Fruit fly (Drosophila melanogaster) whole organism, embryonic: Measurements from ENCODE around the gene CG7029.
A peak's percentile ranks its signal among the peaks of the same experiment; 100 is the strongest.

Experiments used
- Abd-B ChIP-seq: fragments of 200-800 bp; sonication (Bioruptor generic); optimal IDR thresholded peaks from 2 replicates; lab custom pipeline; 2018; ENCODE audit warnings: missing biosample characterization, mild to moderate bottlenecking, missing genetic modification characterization, moderate library complexity
- Bgb ChIP-seq: fragments of 200-800 bp; sonication (Bioruptor generic); IDR thresholded peaks from 2 replicates; pipeline ENCODE4 v1.3.6; 2022; ENCODE audit warnings: missing biosample characterization, missing genetic modification characterization; ENCODE audit not compliant: partially characterized antibody
- CG11560 ChIP-seq: fragments of 200-800 bp; sonication (Bioruptor generic); IDR thresholded peaks from 3 replicates; pipeline ENCODE4 v1.3.6; 2022; ENCODE audit warnings: missing biosample characterization, missing genetic modification characterization
- CG14710 ChIP-seq: fragments of 200-800 bp; sonication (Bioruptor generic); optimal IDR thresholded peaks from 3 replicates; lab custom pipeline; 2019; ENCODE audit warnings: missing biosample characterization, mild to moderate bottlenecking, missing genetic modification characterization, moderate library complexity
- CG2199 ChIP-seq: fragments of 200-800 bp; sonication (Bioruptor generic); IDR thresholded peaks from 3 replicates; pipeline ENCODE4 v1.3.6; 2022; ENCODE audit warnings: missing biosample characterization, missing genetic modification characterization
- CG32532 ChIP-seq: fragments of 200-800 bp; sonication (Bioruptor generic); IDR thresholded peaks from 2 replicates; pipeline ENCODE4 v1.3.6; 2022; ENCODE audit warnings: missing biosample characterization, missing genetic modification characterization
- CG3847 ChIP-seq: fragments of 200-800 bp; sonication (Bioruptor generic); IDR thresholded peaks from 2 replicates; pipeline ENCODE4 v1.3.6; 2022; ENCODE audit warnings: missing biosample characterization, missing genetic modification characterization
- CG42726 ChIP-seq: fragments of 200-800 bp; sonication (Bioruptor generic); IDR thresholded peaks from 2 replicates; pipeline ENCODE4 v1.3.6; 2022; ENCODE audit warnings: missing biosample characterization, missing genetic modification characterization; ENCODE audit not compliant: partially characterized antibody
- CG6654 ChIP-seq: fragments of 200-800 bp; sonication (Bioruptor generic); optimal IDR thresholded peaks from 2 replicates; lab custom pipeline; 2017; ENCODE audit warnings: missing biosample characterization, mild to moderate bottlenecking, missing genetic modification characterization
- CG6791 ChIP-seq: fragments of 200-800 bp; sonication (Bioruptor generic); IDR thresholded peaks from 3 replicates; pipeline ENCODE4 v1.3.6; 2022; ENCODE audit warnings: missing biosample characterization, missing genetic modification characterization; ENCODE audit not compliant: partially characterized antibody
- CG6854 ChIP-seq: fragments of 200-800 bp; sonication (Bioruptor generic); optimal IDR thresholded peaks from 3 replicates; lab custom pipeline; 2017; ENCODE audit warnings: missing biosample characterization, mild to moderate bottlenecking, missing genetic modification characterization
- CG7839 ChIP-seq: fragments of 200-800 bp; sonication (Bioruptor generic); optimal IDR thresholded peaks from 3 replicates; lab custom pipeline; 2018; ENCODE audit warnings: missing biosample characterization, mild to moderate bottlenecking, missing genetic modification characterization, moderate library complexity
- CG7963 ChIP-seq: fragments of 200-800 bp; sonication (Bioruptor generic); IDR thresholded peaks from 3 replicates; pipeline ENCODE4 v1.3.6; 2022; ENCODE audit warnings: missing biosample characterization, missing genetic modification characterization; ENCODE audit not compliant: partially characterized antibody
- CoRest ChIP-seq: fragments of 200-800 bp; sonication (Bioruptor generic); optimal IDR thresholded peaks from 3 replicates; lab custom pipeline; 2018; ENCODE audit warnings: missing biosample characterization, mild to moderate bottlenecking, missing genetic modification characterization, moderate library complexity
- Dek ChIP-seq: fragments of 200-800 bp; sonication (Bioruptor generic); optimal IDR thresholded peaks from 3 replicates; lab custom pipeline; 2019; ENCODE audit warnings: missing biosample characterization, mild to moderate bottlenecking, missing genetic modification characterization, moderate library complexity
- Ets65A ChIP-seq: fragments of 200-800 bp; sonication (Bioruptor generic); peaks from one replicate; lab custom pipeline; 2016; ENCODE audit warnings: missing biosample characterization, missing genetic modification characterization
- Gsc ChIP-seq: fragments of 200-800 bp; sonication (Bioruptor generic); IDR thresholded peaks from 2 replicates; pipeline ENCODE4 v1.3.6; 2022; ENCODE audit warnings: missing biosample characterization, missing genetic modification characterization
- HLH4C ChIP-seq: fragments of 200-800 bp; sonication (Bioruptor generic); IDR thresholded peaks from 3 replicates; pipeline ENCODE4 v1.3.6; 2022; ENCODE audit warnings: missing biosample characterization, missing genetic modification characterization; ENCODE audit not compliant: partially characterized antibody
- HmgZ ChIP-seq: fragments of 200-800 bp; sonication (Bioruptor generic); optimal IDR thresholded peaks from 2 replicates; lab custom pipeline; 2018; ENCODE audit warnings: missing biosample characterization, mild to moderate bottlenecking, missing genetic modification characterization
- Jarid2 ChIP-seq: fragments of 200-800 bp; sonication (Bioruptor generic); optimal IDR thresholded peaks from 3 replicates; lab custom pipeline; 2017; ENCODE audit warnings: mild to moderate bottlenecking, missing biosample characterization, missing genetic modification reagents, missing genetic modification characterization
- Med ChIP-seq: fragments of 200-800 bp; sonication (Bioruptor generic); peaks from one replicate; lab custom pipeline; 2016; ENCODE audit warnings: missing biosample characterization, missing genetic modification characterization, mild to moderate bottlenecking, inconsistent platforms, moderate library complexity
- Ptx1 ChIP-seq: fragments of 200-800 bp; sonication (Bioruptor generic); IDR thresholded peaks from 2 replicates; pipeline ENCODE4 v1.3.6; 2022; ENCODE audit warnings: missing biosample characterization, missing genetic modification characterization
- Scr ChIP-seq: fragments of 200-800 bp; sonication (Bioruptor generic); IDR thresholded peaks from 2 replicates; pipeline ENCODE4 v1.3.6; 2022; ENCODE audit warnings: missing biosample characterization, missing genetic modification characterization; ENCODE audit not compliant: partially characterized antibody
- Tbp ChIP-seq: fragments of >200 bp; optimal IDR thresholded peaks from 2 replicates; lab custom pipeline; 2018; ENCODE audit warnings: missing biosample characterization, missing genetic modification characterization
- Trl ChIP-seq, 3 experiments: fragments of >200 bp in 2 of 3; fragments of 200-800 bp in 1 of 3; sonication (Bioruptor generic) in 1 of 3; optimal IDR thresholded peaks; 2 replicates in 1 of 3; 3 replicates in 2 of 3; lab custom pipeline; 2016 to 2017; ENCODE audit warnings: missing biosample characterization in 1 of 3, missing genetic modification characterization in 1 of 3
- YL-1 ChIP-seq: fragments of 200-800 bp; sonication (Bioruptor generic); optimal IDR thresholded peaks from 3 replicates; lab custom pipeline; 2017; ENCODE audit warnings: missing biosample characterization, mild to moderate bottlenecking, missing genetic modification characterization
- amos ChIP-seq: fragments of 200-800 bp; sonication (Bioruptor generic); IDR thresholded peaks from 2 replicates; pipeline ENCODE4 v1.3.6; 2022; ENCODE audit warnings: missing biosample characterization, missing genetic modification characterization; ENCODE audit not compliant: partially characterized antibody
- ato ChIP-seq: fragments of 200-800 bp; sonication (Bioruptor generic); IDR thresholded peaks from 2 replicates; pipeline ENCODE4 v1.3.6; 2022; ENCODE audit warnings: missing biosample characterization, missing genetic modification characterization; ENCODE audit not compliant: partially characterized antibody
- bbx ChIP-seq: fragments of 200-800 bp; sonication (Bioruptor generic); IDR thresholded peaks from 2 replicates; pipeline ENCODE4 v1.3.6; 2022; ENCODE audit warnings: missing biosample characterization, missing genetic modification characterization; ENCODE audit not compliant: partially characterized antibody
- cad ChIP-seq: fragments of >200 bp; optimal IDR thresholded peaks from 2 replicates; lab custom pipeline; 2017; ENCODE audit warnings: missing biosample characterization, missing genetic modification characterization
- cg ChIP-seq: fragments of 200-800 bp; sonication (Bioruptor generic); optimal IDR thresholded peaks from 3 replicates; lab custom pipeline; 2019; ENCODE audit warnings: missing biosample characterization, mild to moderate bottlenecking, missing genetic modification characterization, moderate library complexity
- chinmo ChIP-seq: fragments of 200-800 bp; sonication (Bioruptor generic); IDR thresholded peaks from 4 replicates; pipeline ENCODE4 v1.3.6; 2022; ENCODE audit warnings: missing biosample characterization, missing genetic modification characterization; ENCODE audit not compliant: partially characterized antibody
- ci ChIP-seq: fragments of 200-800 bp; sonication (Bioruptor generic); IDR thresholded peaks from 3 replicates; pipeline ENCODE4 v1.3.6; 2022; ENCODE audit warnings: missing biosample characterization, missing genetic modification characterization
- disco-r ChIP-seq: fragments of 200-800 bp; sonication (Bioruptor generic); optimal IDR thresholded peaks from 2 replicates; lab custom pipeline; 2016; ENCODE audit warnings: missing biosample characterization, missing genetic modification characterization
- grn ChIP-seq: fragments of 200-800 bp; sonication (Bioruptor generic); optimal IDR thresholded peaks from 3 replicates; lab custom pipeline; 2017; ENCODE audit warnings: missing biosample characterization, missing genetic modification characterization
- hb ChIP-seq: fragments of 200-800 bp; sonication (Bioruptor generic); IDR thresholded peaks from 3 replicates; pipeline ENCODE4 v1.3.6; 2022; ENCODE audit warnings: missing biosample characterization, missing genetic modification characterization; ENCODE audit not compliant: partially characterized antibody
- inv ChIP-seq: fragments of 200-800 bp; sonication (Bioruptor generic); IDR thresholded peaks from 2 replicates; pipeline ENCODE4 v1.3.6; 2022; ENCODE audit warnings: missing biosample characterization, missing genetic modification characterization; ENCODE audit not compliant: partially characterized antibody
- jumu ChIP-seq: fragments of 200-800 bp; sonication (Bioruptor generic); optimal IDR thresholded peaks from 3 replicates; lab custom pipeline; 2016; ENCODE audit warnings: missing biosample characterization, missing genetic modification characterization
- knrl ChIP-seq: fragments of 200-800 bp; sonication (Bioruptor generic); IDR thresholded peaks from 3 replicates; pipeline ENCODE4 v1.3.6; 2022; ENCODE audit warnings: missing biosample characterization, missing genetic modification characterization; ENCODE audit not compliant: partially characterized antibody
- nmo ChIP-seq: fragments of 200-800 bp; sonication (Bioruptor generic); optimal IDR thresholded peaks from 2 replicates; lab custom pipeline; 2018; ENCODE audit warnings: missing biosample characterization, mild to moderate bottlenecking, missing genetic modification characterization, moderate library complexity
- pfk ChIP-seq: fragments of 200-800 bp; sonication (Bioruptor generic); optimal IDR thresholded peaks from 2 replicates; lab custom pipeline; 2018; ENCODE audit warnings: missing biosample characterization, mild to moderate bottlenecking, missing genetic modification characterization, moderate library complexity
- slbo ChIP-seq: fragments of 200-800 bp; sonication (Bioruptor generic); IDR thresholded peaks from 2 replicates; pipeline ENCODE4 v1.3.6; 2022; ENCODE audit warnings: missing biosample characterization, missing genetic modification characterization
- slp2 ChIP-seq: fragments of 200-800 bp; sonication (Bioruptor generic); optimal IDR thresholded peaks from 2 replicates; lab custom pipeline; 2016; ENCODE audit warnings: missing biosample characterization, missing genetic modification characterization
- stwl ChIP-seq: fragments of 200-800 bp; sonication (Bioruptor generic); optimal IDR thresholded peaks from 3 replicates; lab custom pipeline; 2018; ENCODE audit warnings: missing biosample characterization, mild to moderate bottlenecking, missing genetic modification characterization, moderate library complexity
- tna ChIP-seq: fragments of 200-800 bp; sonication (Bioruptor generic); IDR thresholded peaks from 2 replicates; pipeline ENCODE4 v1.3.6; 2022; ENCODE audit warnings: missing biosample characterization, missing genetic modification characterization; ENCODE audit not compliant: partially characterized antibody
- trem ChIP-seq: fragments of 200-800 bp; optimal IDR thresholded peaks from 3 replicates; lab custom pipeline; 2019; ENCODE audit warnings: missing biosample characterization, mild to moderate bottlenecking, missing genetic modification characterization, moderate library complexity
- usp ChIP-seq: fragments of >200 bp; optimal IDR thresholded peaks from 2 replicates; lab custom pipeline; 2017; ENCODE audit warnings: missing biosample characterization, missing genetic modification characterization
- vfl ChIP-seq: fragments of 200-800 bp; sonication (Bioruptor generic); optimal IDR thresholded peaks from 2 replicates; lab custom pipeline; 2016; ENCODE audit warnings: missing biosample characterization, missing genetic modification characterization

Gene CG7029

DNA sequence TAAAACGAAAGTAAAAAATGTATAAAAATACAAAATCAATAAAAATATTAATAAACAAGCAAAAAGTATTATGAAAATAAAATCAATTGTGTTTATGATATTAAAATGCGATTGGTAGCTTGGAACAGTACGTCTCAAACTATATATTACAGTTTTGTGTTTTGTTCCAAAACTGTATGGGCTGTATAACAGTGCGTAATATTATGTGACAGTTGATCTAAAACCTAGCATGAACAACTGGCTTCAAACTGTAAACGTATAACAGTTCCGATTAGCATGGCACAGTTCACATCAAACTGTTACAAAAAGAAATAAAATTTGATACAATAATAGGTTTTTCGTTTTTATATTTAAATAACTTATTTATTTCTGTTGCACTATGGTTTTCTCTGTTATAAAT, 43.3 kb downstream of the CG7029 start:
- TF ChIP-seq slbo (0 out of 2 replicates have a peak, but pooled peaks have one; percentile 13), hb (GFP tag; lab: Robert Waterston, UW) (peak; percentile 68; the same call in 2 of the 3 replicates), nmo (GFP tag; lab: Kevin White, UChicago) (peak; percentile 55), CoRest (tag; lab: Kevin White, UChicago) (peak; percentile 42), bbx (GFP tag; lab: Robert Waterston, UW) (peak; percentile 68), inv (GFP tag; lab: Robert Waterston, UW) (peak; percentile 62; the same call in 1 of the 2 replicates), HmgZ (tag; lab: Kevin White, UChicago) (peak; percentile 30), CG7963 (GFP tag; lab: Robert Waterston, UW) (0 out of 3 replicates have a peak, but pooled peaks have one; percentile 25), Jarid2 (GFP tag; lab: Kevin White, UChicago) (peak; percentile 1), usp (no peak), CG6791 (GFP tag; lab: Robert Waterston, UW) (peak; percentile 71; the same call in 1 of the 3 replicates), CG14710 (tag; lab: Kevin White, UChicago) (peak; percentile 19), disco-r (GFP tag; lab: Kevin White, UChicago) (peak; percentile 9), ato (peak; percentile 45; the same call in 1 of the 2 replicates), Bgb (GFP tag; lab: Robert Waterston, UW) (peak; percentile 73), CG32532 (GFP tag; lab: Robert Waterston, UW) (no peak), Tbp (GFP tag; lab: Kevin White, UChicago) (peak; percentile 84), pfk (GFP tag; lab: Kevin White, UChicago) (no peak), HLH4C (GFP tag; lab: Robert Waterston, UW) (peak; percentile 55; the same call in 1 of the 3 replicates), Scr (peak; percentile 53), Ptx1 (no peak), CG11560 (tag; lab: Robert Waterston, UW) (no peak), Trl (optimal IDR thresholded peaks at IDR 0.05; lab: Kevin White, UChicago) (no peak), Trl (GFP tag; optimal IDR thresholded peaks at IDR 0.05; lab: Kevin White, UChicago) (no peak), CG7839 (tag; lab: Kevin White, UChicago) (peak; percentile 42), YL-1 (GFP tag; lab: Kevin White, UChicago) (peak; percentile 3), CG6654 (peak; percentile 100), CG42726 (peak; percentile 76), chinmo (GFP tag; lab: Robert Waterston, UW) (0 out of 4 replicates have a peak, but pooled peaks have one; percentile 43), stwl (tag; lab: Kevin White, UChicago) (peak; percentile 90), amos (peak; percentile 64; the same call in 1 of the 2 replicates), CG2199 (peak; percentile 96), Gsc (GFP tag; lab: Robert Waterston, UW) (no peak), jumu (GFP tag; lab: Kevin White, UChicago) (no peak), trem (tag; lab: Kevin White, UChicago) (peak; percentile 6), tna (GFP tag; lab: Robert Waterston, UW) (peak; percentile 47; the same call in 1 of the 2 replicates), cg (GFP tag; lab: Kevin White, UChicago) (no peak), Ets65A (peak; percentile 39), cad (peak; percentile 97), Abd-B (GFP tag; lab: Kevin White, UChicago) (peak; percentile 87), vfl (GFP tag; lab: Kevin White, UChicago) (no peak), CG6854 (GFP tag; lab: Kevin White, UChicago) (peak; percentile 84), Dek (tag; lab: Kevin White, UChicago) (peak; percentile 64), knrl (GFP tag; lab: Robert Waterston, UW) (peak; percentile 87), ci (GFP tag; lab: Robert Waterston, UW) (no peak), grn (peak; percentile 20), CG3847 (GFP tag; lab: Robert Waterston, UW) (0 out of 2 replicates have a peak, but pooled peaks have one; percentile 8), slp2 (no peak), Med (GFP tag; lab: Kevin White, UChicago) (peak; percentile 75)
